Fruit fly (Drosophila melanogaster) whole organism, embryonic: ENCODE data around the gene CG34301.

Experiments
- CG11456 ChIP-seq: fragments of 200-800 bp; sonication (Bioruptor generic); IDR thresholded peaks from 3 replicates; pipeline ENCODE4 v1.3.6; 2022; ENCODE audit warnings: missing biosample characterization, missing genetic modification characterization
- CG12391 ChIP-seq: fragments of 200-800 bp; sonication (Bioruptor generic); optimal IDR thresholded peaks from 3 replicates; lab custom pipeline; 2018; ENCODE audit warnings: missing biosample characterization, mild to moderate bottlenecking, missing genetic modification characterization, moderate library complexity
- CG13894 ChIP-seq: fragments of 200-800 bp; sonication (Bioruptor generic); optimal IDR thresholded peaks from 3 replicates; lab custom pipeline; 2018; ENCODE audit warnings: missing biosample characterization, mild to moderate bottlenecking, missing genetic modification characterization, moderate library complexity
- CG15011 ChIP-seq: fragments of 200-800 bp; sonication (Bioruptor generic); optimal IDR thresholded peaks from 3 replicates; lab custom pipeline; 2018; ENCODE audit warnings: missing biosample characterization, mild to moderate bottlenecking, missing genetic modification characterization
- Dp ChIP-seq: fragments of 200-800 bp; sonication (Bioruptor generic); optimal IDR thresholded peaks from 2 replicates; lab custom pipeline; 2018; ENCODE audit warnings: missing biosample characterization, mild to moderate bottlenecking, missing genetic modification characterization, moderate library complexity
- Rx ChIP-seq: fragments of 200-800 bp; sonication (Bioruptor generic); IDR thresholded peaks from 2 replicates; pipeline ENCODE4 v1.3.6; 2022; ENCODE audit warnings: missing biosample characterization, missing genetic modification characterization
- az2 ChIP-seq: fragments of 200-800 bp; sonication (Bioruptor generic); optimal IDR thresholded peaks from 3 replicates; lab custom pipeline; 2016; ENCODE audit warnings: missing biosample characterization, missing genetic modification characterization
- dpn ChIP-seq, 2 experiments: fragments of 200-800 bp; sonication (Bioruptor generic); optimal IDR thresholded peaks; 3 replicates each; lab custom pipeline; 2016; ENCODE audit warnings: missing biosample characterization in 2 of 2, missing genetic modification characterization in 2 of 2
- seq ChIP-seq: fragments of 200-800 bp; sonication (Bioruptor generic); IDR thresholded peaks from 2 replicates; pipeline ENCODE4 v1.3.6; 2022; ENCODE audit warnings: missing biosample characterization, missing genetic modification characterization
- shn ChIP-seq: fragments of 200-800 bp; sonication (Bioruptor generic); optimal IDR thresholded peaks from 3 replicates; lab custom pipeline; 2016; ENCODE audit warnings: missing biosample characterization, missing genetic modification characterization
- ttk ChIP-seq: fragments of 200-800 bp; sonication (Bioruptor generic); IDR thresholded peaks from 2 replicates; pipeline ENCODE4 v2.1.2; 2022; ENCODE audit warnings: missing biosample characterization, missing genetic modification characterization
- usp ChIP-seq: fragments of >200 bp; optimal IDR thresholded peaks from 2 replicates; lab custom pipeline; 2017; ENCODE audit warnings: missing biosample characterization, missing genetic modification characterization

dm6 chr3R:8747871-8748775 is 25.1 kb upstream of the CG34301 start:
- TF ChIP-seq Dp (GFP tag; lab: Kevin White, UChicago): no peak
- no peak for TF ChIP-seq dpn (GFP tag; optimal IDR thresholded peaks at IDR 0.05; lab: Kevin White, UChicago)
- TF ChIP-seq CG12391 (tag; lab: Kevin White, UChicago): no peak
- no peak for TF ChIP-seq Rx
- TF ChIP-seq CG11456 (GFP tag; lab: Robert Waterston, UW): no peak
- TF ChIP-seq az2 (GFP tag; lab: Kevin White, UChicago): no peak
- no peak for TF ChIP-seq seq
- TF ChIP-seq CG13894 (tag; lab: Kevin White, UChicago): no peak
- no peak for TF ChIP-seq shn
- no peak for TF ChIP-seq CG15011 (GFP tag; lab: Kevin White, UChicago)
- no peak for TF ChIP-seq usp (GFP tag; lab: Kevin White, UChicago)
- no peak for TF ChIP-seq ttk (GFP tag; lab: Robert Waterston, UW)
